Fruit fly (Drosophila melanogaster) whole organism, prepupa: ENCODE measurements around the gene Rtel1.

Experiments used
- Blimp-1 ChIP-seq: fragments of 200-800 bp; sonication (Bioruptor generic); optimal IDR thresholded peaks from 3 replicates; lab custom pipeline; 2017; ENCODE audit warnings: missing biosample characterization, missing genetic modification characterization, mild to moderate bottlenecking, moderate library complexity, missing genetic modification reagents
- CG10631 ChIP-seq: fragments of 200-800 bp; sonication (Bioruptor generic); optimal IDR thresholded peaks from 2 replicates; lab custom pipeline; 2016; ENCODE audit warnings: missing biosample characterization, missing genetic modification characterization
- CG11294 ChIP-seq: fragments of 200-800 bp; sonication (Bioruptor generic); IDR thresholded peaks from 2 replicates; pipeline ENCODE4 v1.3.6; 2022; ENCODE audit warnings: missing biosample characterization, missing genetic modification characterization
- CG11902 ChIP-seq: fragments of 200-800 bp; sonication (Bioruptor generic); optimal IDR thresholded peaks from 3 replicates; lab custom pipeline; 2016; ENCODE audit warnings: missing biosample characterization, missing genetic modification characterization
- CG15336 ChIP-seq: fragments of 200-800 bp; sonication (Bioruptor generic); IDR thresholded peaks from 2 replicates; pipeline ENCODE4 v1.3.6; 2022; ENCODE audit warnings: missing biosample characterization, missing genetic modification characterization
- CG1621 ChIP-seq: fragments of 200-800 bp; sonication (Bioruptor generic); optimal IDR thresholded peaks from 3 replicates; lab custom pipeline; 2018; ENCODE audit warnings: missing biosample characterization, mild to moderate bottlenecking, missing genetic modification characterization
- CG16779 ChIP-seq: fragments of 200-800 bp; sonication (Bioruptor generic); optimal IDR thresholded peaks from 3 replicates; lab custom pipeline; 2017; ENCODE audit warnings: missing biosample characterization, mild to moderate bottlenecking, missing genetic modification characterization
- CG31627 ChIP-seq: fragments of 200-800 bp; sonication (Bioruptor generic); optimal IDR thresholded peaks from 3 replicates; lab custom pipeline; 2016; ENCODE audit warnings: missing biosample characterization, missing genetic modification characterization
- CG34406 ChIP-seq: fragments of 200-800 bp; sonication (Bioruptor generic); optimal IDR thresholded peaks from 3 replicates; lab custom pipeline; 2016; ENCODE audit warnings: missing biosample characterization, missing genetic modification characterization
- CG3919 ChIP-seq: fragments of 200-800 bp; sonication (Bioruptor generic); optimal IDR thresholded peaks from 3 replicates; lab custom pipeline; 2016; ENCODE audit warnings: missing biosample characterization, missing genetic modification characterization
- CG4318 ChIP-seq: fragments of 200-800 bp; sonication (Bioruptor generic); optimal IDR thresholded peaks from 3 replicates; lab custom pipeline; 2017; ENCODE audit warnings: missing biosample characterization, mild to moderate bottlenecking, missing genetic modification characterization
- CG6163 ChIP-seq: fragments of 200-800 bp; sonication (Bioruptor generic); IDR thresholded peaks from 3 replicates; pipeline ENCODE4 v1.3.6; 2022; ENCODE audit warnings: missing biosample characterization, missing genetic modification characterization
- CG6276 ChIP-seq: fragments of 200-800 bp; sonication (Bioruptor generic); optimal IDR thresholded peaks from 2 replicates; lab custom pipeline; 2017; ENCODE audit warnings: missing biosample characterization, mild to moderate bottlenecking, missing genetic modification characterization
- CG6792 ChIP-seq: fragments of 200-800 bp; sonication (Bioruptor generic); optimal IDR thresholded peaks from 3 replicates; lab custom pipeline; 2016; ENCODE audit warnings: missing biosample characterization, missing genetic modification characterization
- CG6854 ChIP-seq: fragments of 200-800 bp; sonication (Bioruptor generic); optimal IDR thresholded peaks from 2 replicates; lab custom pipeline; 2017; ENCODE audit warnings: missing biosample characterization, mild to moderate bottlenecking, missing genetic modification characterization
- CG8119 ChIP-seq: fragments of 200-800 bp; sonication (Bioruptor generic); IDR thresholded peaks from 3 replicates; pipeline ENCODE4 v1.3.6; 2022; ENCODE audit warnings: missing biosample characterization, missing genetic modification characterization
- CG8319 ChIP-seq: fragments of 200-800 bp; sonication (Bioruptor generic); optimal IDR thresholded peaks from 3 replicates; lab custom pipeline; 2016; ENCODE audit warnings: missing biosample characterization, missing genetic modification characterization
- CG8632 ChIP-seq: fragments of 200-800 bp; sonication (Bioruptor generic); optimal IDR thresholded peaks from 3 replicates; lab custom pipeline; 2016; ENCODE audit warnings: missing biosample characterization, missing genetic modification characterization
- CG9139 ChIP-seq: fragments of 200-800 bp; sonication (Bioruptor generic); optimal IDR thresholded peaks from 3 replicates; lab custom pipeline; 2017; ENCODE audit warnings: missing biosample characterization, mild to moderate bottlenecking, missing genetic modification characterization
- Eip78C ChIP-seq: fragments of 200-800 bp; sonication (Bioruptor generic); peaks from one replicate; lab custom pipeline; 2016; ENCODE audit warnings: missing biosample characterization, missing genetic modification characterization
- Ets96B ChIP-seq: fragments of 200-800 bp; optimal IDR thresholded peaks from 2 replicates; lab custom pipeline; 2019; ENCODE audit warnings: missing biosample characterization, mild to moderate bottlenecking, missing genetic modification characterization, moderate library complexity
- Hr39 ChIP-seq: fragments of 200-800 bp; sonication (Bioruptor generic); optimal IDR thresholded peaks from 2 replicates; lab custom pipeline; 2016; ENCODE audit warnings: missing biosample characterization, missing genetic modification characterization
- Hr4 ChIP-seq: fragments of 200-800 bp; sonication (Bioruptor generic); optimal IDR thresholded peaks from 3 replicates; lab custom pipeline; 2016; ENCODE audit warnings: missing biosample characterization, missing genetic modification characterization
- Met ChIP-seq: fragments of 200-800 bp; sonication (Bioruptor generic); optimal IDR thresholded peaks from 3 replicates; lab custom pipeline; 2016; ENCODE audit warnings: missing biosample characterization, missing genetic modification characterization
- Smox ChIP-seq: fragments of 200-800 bp; sonication (Bioruptor generic); optimal IDR thresholded peaks from 3 replicates; lab custom pipeline; 2016; ENCODE audit warnings: missing biosample characterization, missing genetic modification characterization
- Sox102F ChIP-seq: fragments of 200-800 bp; sonication (Bioruptor generic); optimal IDR thresholded peaks from 2 replicates; lab custom pipeline; 2016; ENCODE audit warnings: missing biosample characterization, mild to moderate bottlenecking, missing genetic modification characterization
- achi ChIP-seq: fragments of 200-800 bp; sonication (Bioruptor generic); optimal IDR thresholded peaks from 3 replicates; lab custom pipeline; 2016; ENCODE audit warnings: missing biosample characterization, missing genetic modification characterization
- acj6 ChIP-seq: fragments of 200-800 bp; sonication (Bioruptor generic); optimal IDR thresholded peaks from 3 replicates; lab custom pipeline; 2016; ENCODE audit warnings: missing biosample characterization, missing genetic modification characterization
- cyc ChIP-seq: fragments of 200-800 bp; sonication (Bioruptor generic); optimal IDR thresholded peaks from 3 replicates; lab custom pipeline; 2016; ENCODE audit warnings: missing biosample characterization, missing genetic modification characterization
- dac ChIP-seq: fragments of 200-800 bp; sonication (Bioruptor generic); optimal IDR thresholded peaks from 2 replicates; lab custom pipeline; 2017; ENCODE audit warnings: missing biosample characterization, mild to moderate bottlenecking, missing genetic modification characterization
- dsx ChIP-seq: fragments of 200-800 bp; optimal IDR thresholded peaks from 3 replicates; lab custom pipeline; 2019; ENCODE audit warnings: missing biosample characterization, mild to moderate bottlenecking, missing genetic modification characterization, moderate library complexity; ENCODE audit not compliant: poor library complexity, severe bottlenecking
- esn ChIP-seq: fragments of 200-800 bp; sonication (Bioruptor generic); optimal IDR thresholded peaks from 2 replicates; lab custom pipeline; 2016; ENCODE audit warnings: missing biosample characterization, mild to moderate bottlenecking, missing genetic modification characterization, moderate library complexity
- fd59A ChIP-seq: fragments of 200-800 bp; sonication (Bioruptor generic); optimal IDR thresholded peaks from 2 replicates; lab custom pipeline; 2017; ENCODE audit warnings: missing biosample characterization, mild to moderate bottlenecking, missing genetic modification characterization, missing genetic modification reagents
- fd85E ChIP-seq: fragments of 200-800 bp; sonication (Bioruptor generic); optimal IDR thresholded peaks from 3 replicates; lab custom pipeline; 2016; ENCODE audit warnings: missing biosample characterization, missing genetic modification characterization
- lz ChIP-seq: fragments of 200-800 bp; sonication (Bioruptor generic); optimal IDR thresholded peaks from 3 replicates; lab custom pipeline; 2016; ENCODE audit warnings: missing biosample characterization, missing genetic modification characterization
- net ChIP-seq: fragments of 200-800 bp; sonication (Bioruptor generic); optimal IDR thresholded peaks from 3 replicates; lab custom pipeline; 2016; ENCODE audit warnings: missing biosample characterization, missing genetic modification characterization
- pdm3 ChIP-seq: fragments of 200-800 bp; sonication (Bioruptor generic); optimal IDR thresholded peaks from 3 replicates; lab custom pipeline; 2016; ENCODE audit warnings: missing biosample characterization, missing genetic modification characterization
- salr ChIP-seq, 2 experiments: fragments of 200-800 bp; sonication (Bioruptor generic); optimal IDR thresholded peaks; 3 replicates each; lab custom pipeline; 2016 to 2018; ENCODE audit warnings: missing biosample characterization in 2 of 2, missing genetic modification characterization in 2 of 2, mild to moderate bottlenecking in 1 of 2
- ss ChIP-seq, 2 experiments: fragments of 200-800 bp; sonication (Bioruptor generic); optimal IDR thresholded peaks; 2 replicates in 1 of 2; 3 replicates in 1 of 2; lab custom pipeline; 2017 to 2018; ENCODE audit warnings: mild to moderate bottlenecking in 2 of 2, missing biosample characterization in 2 of 2, missing genetic modification characterization in 2 of 2, moderate library complexity in 1 of 2
- svp ChIP-seq: fragments of 200-800 bp; sonication (Bioruptor generic); peaks from one replicate; lab custom pipeline; 2016; ENCODE audit warnings: missing biosample characterization, missing genetic modification characterization
- topi ChIP-seq: fragments of 200-800 bp; sonication (Bioruptor generic); optimal IDR thresholded peaks from 3 replicates; lab custom pipeline; 2016; ENCODE audit warnings: missing biosample characterization, missing genetic modification characterization
- vri ChIP-seq: fragments of 200-800 bp; sonication (Bioruptor generic); optimal IDR thresholded peaks from 3 replicates; lab custom pipeline; 2016; ENCODE audit warnings: missing biosample characterization, mild to moderate bottlenecking, missing genetic modification characterization

Gene Rtel1

DNA sequence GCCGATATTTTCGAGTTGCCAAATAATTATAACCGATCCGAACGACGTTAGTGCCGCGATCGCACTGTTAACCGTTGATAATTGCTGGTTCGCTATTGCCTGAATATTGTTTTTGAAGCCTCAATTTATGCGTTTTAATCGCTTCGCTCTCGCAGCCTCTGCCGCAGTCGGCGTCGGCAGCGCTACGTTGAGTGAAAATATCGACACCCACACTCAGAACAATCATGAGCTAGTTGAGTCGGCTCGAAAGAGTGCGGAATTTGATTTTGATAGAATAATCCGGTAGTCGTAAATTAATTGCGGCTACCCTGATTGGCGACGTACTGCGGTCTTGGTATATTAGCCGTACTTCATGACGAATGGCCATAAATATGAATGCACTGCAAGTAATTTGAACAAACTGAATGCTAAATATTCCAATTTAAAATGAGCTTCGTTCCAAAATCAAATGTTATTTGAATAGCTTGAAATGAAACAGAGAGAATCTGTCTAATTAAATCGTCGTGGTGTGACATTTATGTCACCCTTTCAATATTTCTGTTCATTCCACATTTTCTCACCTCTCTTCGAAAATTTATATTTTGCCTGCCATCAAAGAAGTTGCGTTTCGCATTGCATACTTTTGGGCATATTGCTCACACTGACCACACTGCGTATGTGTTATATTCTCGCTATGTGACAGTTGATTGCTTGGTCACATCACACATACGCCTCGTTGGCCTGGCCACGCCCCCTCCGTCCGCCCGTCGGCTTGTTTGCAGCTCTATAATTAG, 31.9 kb upstream of the Rtel1 start (continued):
- TF ChIP-seq topi (GFP tag; lab: Kevin White, UChicago) (no peak), CG9139 (GFP tag; lab: Kevin White, UChicago) (no peak), Blimp-1 (GFP tag; lab: Kevin White, UChicago) (no peak), CG15336 (GFP tag; lab: Robert Waterston, UW) (0 out of 2 replicates have a peak, but pooled peaks have one; percentile 31)

DNA sequence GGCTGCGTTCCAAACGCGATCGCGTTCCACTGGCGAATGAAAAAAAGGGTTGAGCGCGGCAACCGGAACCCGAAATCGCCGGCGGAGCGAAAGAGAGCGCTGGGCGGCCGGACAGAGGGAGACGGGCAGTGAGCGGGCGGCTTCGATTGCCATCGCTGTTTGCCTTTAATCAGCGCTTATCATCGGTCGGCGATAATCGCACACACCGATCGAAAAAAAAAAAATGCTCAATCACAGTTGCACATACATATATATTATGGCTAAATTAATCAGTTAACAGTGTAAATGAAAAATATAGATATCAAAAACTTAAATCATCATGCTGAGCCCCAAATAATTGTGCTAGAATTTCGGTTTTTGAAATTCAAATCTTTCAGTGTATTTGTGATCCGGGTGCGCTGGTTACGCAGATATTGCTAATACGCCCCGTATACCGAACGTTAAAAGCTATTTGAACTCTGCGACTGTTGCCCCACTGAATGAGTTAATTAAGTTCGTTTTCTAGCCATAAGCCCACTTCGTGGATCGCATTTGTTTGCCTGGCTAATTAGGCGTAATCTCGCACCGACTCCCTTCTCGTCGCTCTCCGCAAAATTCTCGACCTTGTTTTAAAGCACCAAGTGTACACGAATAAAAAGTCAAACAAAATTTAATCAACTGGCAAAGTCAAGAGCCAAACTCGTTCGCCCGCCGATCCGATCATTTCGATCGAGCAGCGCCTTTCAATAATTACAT, 29.6 kb upstream of the Rtel1 start, which contains the start of gene CG33080:
Gene CG33080, minus strand, starts transcription at position 38 of the 735 bp plus-strand sequence.
- peak; percentile 15 for TF ChIP-seq achi (GFP tag; lab: Kevin White, UChicago)
- no peak for TF ChIP-seq CG3919
- TF ChIP-seq lz (GFP tag; lab: Kevin White, UChicago) = peak; percentile 0
- no peak for TF ChIP-seq fd59A (GFP tag; lab: Kevin White, UChicago)
- peak; percentile 28 for TF ChIP-seq CG31627
- TF ChIP-seq Smox (GFP tag; lab: Kevin White, UChicago) = peak; percentile 38
- 0 out of 3 replicates have a peak, but pooled peaks have one; percentile 28 for TF ChIP-seq CG8119 (GFP tag; lab: Robert Waterston, UW)
- peak; percentile 0 for TF ChIP-seq acj6 (GFP tag; lab: Kevin White, UChicago)
- peak; percentile 41 for TF ChIP-seq Met (GFP tag; lab: Kevin White, UChicago)
- TF ChIP-seq Eip78C (GFP tag; lab: Kevin White, UChicago) = peak; percentile 31
- TF ChIP-seq CG4318 (GFP tag; lab: Kevin White, UChicago) = no peak
- TF ChIP-seq cyc (GFP tag; lab: Kevin White, UChicago) = peak; percentile 7
- no peak for TF ChIP-seq CG8632 (GFP tag; lab: Kevin White, UChicago)
- no peak for TF ChIP-seq CG16779
- peak; percentile 26 for TF ChIP-seq pdm3 (GFP tag; lab: Kevin White, UChicago)
- peak; percentile 39 for TF ChIP-seq topi (GFP tag; lab: Kevin White, UChicago)
- TF ChIP-seq esn (GFP tag; lab: Kevin White, UChicago) = peak; percentile 36
- TF ChIP-seq Hr39 (GFP tag; lab: Kevin White, UChicago) = peak; percentile 20
- TF ChIP-seq CG6276 (GFP tag; lab: Kevin White, UChicago) = no peak
- TF ChIP-seq vri (GFP tag; lab: Kevin White, UChicago) = peak; percentile 13
- peak; percentile 17 for TF ChIP-seq CG6792 (GFP tag; lab: Kevin White, UChicago)
- peak; percentile 21 for TF ChIP-seq svp (GFP tag; lab: Kevin White, UChicago)
- no peak for TF ChIP-seq CG34406
- no peak for TF ChIP-seq Sox102F (GFP tag; lab: Kevin White, UChicago)
- TF ChIP-seq CG6163 = no peak

dm6 chrX:5718476-5719012, 29.0 kb upstream of the Rtel1 start:
- TF ChIP-seq lz (GFP tag; lab: Kevin White, UChicago) = no peak
- TF ChIP-seq CG15336 (GFP tag; lab: Robert Waterston, UW) = peak; percentile 67
- TF ChIP-seq Ets96B = no peak
- TF ChIP-seq CG10631 = no peak
- TF ChIP-seq Hr4 (GFP tag; lab: Kevin White, UChicago) = peak; percentile 28
- TF ChIP-seq dsx (GFP tag; lab: Kevin White, UChicago) = no peak
- no peak for TF ChIP-seq CG6854
- peak; percentile 15 for TF ChIP-seq topi (GFP tag; lab: Kevin White, UChicago)
- peak; percentile 18 for TF ChIP-seq CG3919
- no peak for TF ChIP-seq svp (GFP tag; lab: Kevin White, UChicago)
- TF ChIP-seq CG8119 (GFP tag; lab: Robert Waterston, UW) = peak; percentile 60; the same call in 1 of the 3 replicates
- TF ChIP-seq esn (GFP tag; lab: Kevin White, UChicago) = peak; percentile 22
- peak; percentile 16 for TF ChIP-seq achi (GFP tag; lab: Kevin White, UChicago)
- TF ChIP-seq fd85E (GFP tag; lab: Kevin White, UChicago) = no peak
- peak; percentile 55; the same call in 2 of the 3 replicates for TF ChIP-seq CG6163
- TF ChIP-seq salr (GFP tag; optimal IDR thresholded peaks at IDR 0.05; lab: Kevin White, UChicago) = peak in 1 of 2 experiments; percentile 14
- TF ChIP-seq CG1621 = no peak
- TF ChIP-seq fd59A (GFP tag; lab: Kevin White, UChicago) = no peak
- no peak for TF ChIP-seq CG8319 (GFP tag; lab: Kevin White, UChicago)
- TF ChIP-seq Sox102F (GFP tag; lab: Kevin White, UChicago) = peak; percentile 9
- TF ChIP-seq dac = no peak
- peak; percentile 76 for TF ChIP-seq Eip78C (GFP tag; lab: Kevin White, UChicago)
- TF ChIP-seq CG6792 (GFP tag; lab: Kevin White, UChicago) = no peak
- no peak for TF ChIP-seq net (GFP tag; lab: Kevin White, UChicago)
- TF ChIP-seq CG11294 = peak; percentile 42; the same call in 1 of the 2 replicates
- peak; percentile 28 for TF ChIP-seq CG34406
- TF ChIP-seq cyc (GFP tag; lab: Kevin White, UChicago) = no peak
- TF ChIP-seq ss (GFP tag; optimal IDR thresholded peaks at IDR 0.05; lab: Kevin White, UChicago) = no peak
- TF ChIP-seq CG11902 (GFP tag; lab: Kevin White, UChicago) = no peak
